Fruit fly (Drosophila melanogaster) ovary, adult (tissue): Measurements from ENCODE around the gene hmw.

Experiments used
- CG17801 ChIP-seq: fragments of 200-800 bp; optimal IDR thresholded peaks from 2 replicates; lab custom pipeline; 2019; ENCODE audit warnings: missing biosample characterization, mild to moderate bottlenecking, missing genetic modification characterization, moderate library complexity; ENCODE audit not compliant: partially characterized antibody

hmw gene

DNA sequence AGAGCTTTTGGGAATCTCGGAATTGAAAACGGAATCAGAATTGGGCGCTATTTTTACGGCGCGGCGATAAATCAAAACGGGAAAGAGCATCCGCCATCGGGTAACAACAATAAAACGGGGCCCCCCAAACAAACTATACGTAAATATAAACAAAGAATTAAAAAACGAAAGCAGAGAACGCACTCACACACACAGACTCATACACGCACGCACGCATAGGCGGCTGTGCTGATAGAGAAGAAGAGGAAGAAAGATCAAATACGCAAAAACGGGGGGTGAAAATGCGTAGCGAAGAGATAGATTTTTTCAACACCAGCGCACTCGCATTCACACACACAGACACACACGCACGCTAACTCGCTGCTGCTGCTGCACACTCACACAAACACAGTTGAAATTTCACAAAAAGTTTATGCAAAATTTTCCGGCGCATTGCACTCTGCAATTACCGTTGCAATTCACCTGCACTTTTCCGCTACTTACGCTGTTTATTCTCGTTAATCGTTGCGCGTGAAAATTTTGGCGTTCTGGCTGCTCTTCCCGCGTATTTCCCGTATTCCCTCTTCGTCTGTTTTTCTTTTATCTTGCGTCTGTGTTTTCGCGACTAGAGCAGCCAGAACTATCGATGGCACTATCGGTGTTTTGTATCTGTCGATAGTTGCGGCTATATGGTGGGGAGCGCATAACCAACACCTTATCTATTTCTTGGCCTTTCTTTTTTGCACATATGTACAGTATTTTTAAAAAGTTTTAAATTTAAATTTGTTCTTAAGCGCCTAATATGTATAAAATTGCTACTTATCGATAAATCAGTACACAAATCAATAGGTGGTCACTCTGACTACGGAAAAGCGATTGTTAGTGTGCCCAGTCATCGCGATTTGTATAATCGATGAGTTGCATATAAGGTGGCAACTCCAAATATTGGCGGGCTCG is 50.8 kb downstream of the hmw start, which contains the start of gene CG31122:
Gene CG31122, minus strand, starts transcription at position 596 of the 936 bp plus-strand sequence.
- TF ChIP-seq CG17801 (GFP tag; lab: Kevin White, UChicago): no peak
